Worm (Caenorhabditis elegans): ENCODE measurements around the gene Y49F6B.6.

Gene Y49F6B.6

ce11 chrII:3439244-3439698 is 33.6 kb upstream of the Y49F6B.6 start (continued):
- peak; percentile 95 for TF ChIP-seq set-16 (GFP tag; IDR thresholded peaks at IDR 0.05)
- peak; percentile 59 for TF ChIP-seq Y5F2A.4 (GFP tag; optimal IDR thresholded peaks at IDR 0.05)
- no peak for TF ChIP-seq lin-29 (GFP tag; IDR thresholded peaks at IDR 0.05)
- TF ChIP-seq tra-1 (GFP tag; IDR thresholded peaks at IDR 0.05) = peak; percentile 90

- TF ChIP-seq Y75B8A.6 (GFP tag; IDR thresholded peaks at IDR 0.05) (no peak), duxl-1 (tag; optimal IDR thresholded peaks at IDR 0.05; ENCODE audit: poor library complexity) (no peak), ceh-62 (tag; optimal IDR thresholded peaks at IDR 0.05) (no peak), nhr-28 (tag; optimal IDR thresholded peaks at IDR 0.05) (peak; percentile 60), nhr-48 (tag; optimal IDR thresholded peaks at IDR 0.05) (no peak), ceh-44 (GFP tag; IDR thresholded peaks at IDR 0.05) (no peak), lin-29 (GFP tag; IDR thresholded peaks at IDR 0.05) (no peak), lin-13 (GFP tag; optimal IDR thresholded peaks at IDR 0.05) (no peak), mep-1 (tag; optimal IDR thresholded peaks at IDR 0.05) (no peak), zfp-3 (GFP tag; conservative IDR thresholded peaks at IDR 0.05) (no peak), F10B5.3 (tag; optimal IDR thresholded peaks at IDR 0.05) (no peak), dmd-6 (GFP tag; IDR thresholded peaks at IDR 0.05) (peak; percentile 63), daf-16 (GFP tag; optimal IDR thresholded peaks at IDR 0.05) (no peak), daf-16 (tag; optimal IDR thresholded peaks at IDR 0.05) (no peak), spr-3 (GFP tag; optimal IDR thresholded peaks at IDR 0.05) (no peak), php-3 (GFP tag; IDR thresholded peaks at IDR 0.05) (0 out of 2 replicates have a peak, but pooled peaks have one; percentile 22), pqm-1 (tag; optimal IDR thresholded peaks at IDR 0.05) (peak; percentile 55), egl-27 (tag; optimal IDR thresholded peaks at IDR 0.05) (no peak), zfp-2 (tag; optimal IDR thresholded peaks at IDR 0.05) (no peak), aly-2 (tag; optimal IDR thresholded peaks at IDR 0.05) (no peak), Y5F2A.4 (GFP tag; optimal IDR thresholded peaks at IDR 0.05) (no peak), dmd-9 (GFP tag; IDR thresholded peaks at IDR 0.05) (no peak), snpc-1.2 (GFP tag; IDR thresholded peaks at IDR 0.05) (no peak), nhr-111 (GFP tag; optimal IDR thresholded peaks at IDR 0.05) (no peak), mxl-2 (GFP tag; conservative IDR thresholded peaks at IDR 0.05) (no peak), nhr-102 (tag; optimal IDR thresholded peaks at IDR 0.05) (no peak), ceh-28 (tag; optimal IDR thresholded peaks at IDR 0.05) (no peak)
Measured at ce11 chrII:3439842-3440640, 32.9 kb upstream of the Y49F6B.6 start.

ce11 chrII:3440641-3440926 is 32.3 kb upstream of the Y49F6B.6 start, which contains the start of gene C16C8.17:
Gene C16C8.17, plus strand, starts transcription at chrII:3440827.
- TF ChIP-seq spr-3 (GFP tag; optimal IDR thresholded peaks at IDR 0.05) (no peak), daf-16 (GFP tag; optimal IDR thresholded peaks at IDR 0.05) (no peak), daf-16 (tag; optimal IDR thresholded peaks at IDR 0.05) (no peak), zag-1 (tag; optimal IDR thresholded peaks at IDR 0.05) (no peak), nhr-28 (tag; optimal IDR thresholded peaks at IDR 0.05) (no peak), lin-15B (tag; optimal IDR thresholded peaks at IDR 0.05) (no peak), ceh-28 (tag; optimal IDR thresholded peaks at IDR 0.05) (no peak), fos-1 (tag; optimal IDR thresholded peaks at IDR 0.05) (no peak), nhr-42 (GFP tag; IDR thresholded peaks at IDR 0.05) (no peak), madf-5 (GFP tag; IDR thresholded peaks at IDR 0.05) (no peak), daf-19 (GFP tag; conservative IDR thresholded peaks at IDR 0.05) (no peak), ceh-44 (GFP tag; IDR thresholded peaks at IDR 0.05) (no peak), ctbp-1 (GFP tag; IDR thresholded peaks at IDR 0.05) (no peak), ama-1 (optimal IDR thresholded peaks at IDR 0.05) (no peak)
